Worm (Caenorhabditis elegans): ENCODE results near the gene C34C12.8.

- TF ChIP-seq lin-13 (GFP tag; optimal IDR thresholded peaks at IDR 0.05) (no peak), nhr-11 (tag; optimal IDR thresholded peaks at IDR 0.05) (no peak), ZK546.5 (tag; optimal IDR thresholded peaks at IDR 0.05) (no peak), gmeb-1 (tag; optimal IDR thresholded peaks at IDR 0.05) (no peak), lin-11 (tag; optimal IDR thresholded peaks at IDR 0.05) (no peak), ztf-11 (tag; optimal IDR thresholded peaks at IDR 0.05) (no peak)
Measured at ce11 chrIII:3488224-3488623, 28.0 kb downstream of the C34C12.8 start, which contains the start of gene C34C12.7.

Measured in whole organism, L2 larva.